Worm (Caenorhabditis elegans) whole organism, L3 larva: ENCODE data around the gene F18E3.10.
A peak's percentile ranks its signal among the peaks of the same experiment; 100 is the strongest.

Experiments
- ZK546.5 ChIP-seq: sonication (generic microtip); optimal IDR thresholded peaks from 2 replicates; lab custom pipeline; 2017; ENCODE audit warnings: missing biosample characterization, missing genetic modification characterization
- ama-1 ChIP-seq: fragments of 150-350 bp; optimal IDR thresholded peaks from 2 replicates; lab custom pipeline; 2018
- ceh-16 ChIP-seq: sonication (generic microtip); optimal IDR thresholded peaks from 2 replicates; lab custom pipeline; 2017; ENCODE audit warnings: missing biosample characterization, missing genetic modification characterization
- ceh-28 ChIP-seq: fragments of 150-350 bp; optimal IDR thresholded peaks from 2 replicates; lab custom pipeline; 2014; ENCODE audit warnings: missing biosample characterization, missing genetic modification reagents, missing genetic modification characterization
- ceh-82 ChIP-seq: fragments of 150-350 bp; optimal IDR thresholded peaks from 2 replicates; lab custom pipeline; 2014; ENCODE audit warnings: missing biosample characterization, missing genetic modification characterization
- ceh-9 ChIP-seq: sonication (generic microtip); optimal IDR thresholded peaks from 2 replicates; lab custom pipeline; 2018; ENCODE audit warnings: missing biosample characterization, missing genetic modification characterization
- daf-12 ChIP-seq: fragments of 150-350 bp; optimal IDR thresholded peaks from 2 replicates; lab custom pipeline; 2014; ENCODE audit warnings: missing biosample characterization, missing genetic modification reagents, missing genetic modification characterization
- egl-27 ChIP-seq: sonication (generic microtip); optimal IDR thresholded peaks from 4 replicates; lab custom pipeline; 2017; ENCODE audit warnings: missing biosample characterization, missing genetic modification reagents, missing genetic modification characterization
- egl-5 ChIP-seq: fragments of 150-350 bp; optimal IDR thresholded peaks from 2 replicates; lab custom pipeline; 2017; ENCODE audit warnings: missing biosample characterization, missing genetic modification reagents, missing genetic modification characterization, inconsistent platforms
- elt-1 ChIP-seq: fragments of 150-350 bp; optimal IDR thresholded peaks from 2 replicates; lab custom pipeline; 2014; ENCODE audit warnings: missing biosample characterization, missing genetic modification characterization
- elt-2 ChIP-seq: sonication (generic microtip); optimal IDR thresholded peaks from 2 replicates; lab custom pipeline; 2016; ENCODE audit warnings: missing genetic modification reagents, mild to moderate bottlenecking, missing genetic modification characterization, missing compliant biosample characterization
- elt-3 ChIP-seq, 3 experiments: fragments of 150-350 bp in 1 of 3; sonication (generic microtip) in 2 of 3; optimal IDR thresholded peaks; 2 replicates in 2 of 3; 4 replicates in 1 of 3; lab custom pipeline; 2014 to 2017; ENCODE audit warnings: missing biosample characterization in 3 of 3, missing genetic modification characterization in 3 of 3
- eor-1 ChIP-seq, 2 experiments: fragments of 150-350 bp; optimal IDR thresholded peaks; 2 replicates each; lab custom pipeline; 2014 to 2018; ENCODE audit warnings: missing biosample characterization in 2 of 2, missing genetic modification characterization in 2 of 2
- fkh-10 ChIP-seq: sonication (generic microtip); optimal IDR thresholded peaks from 2 replicates; lab custom pipeline; 2017; ENCODE audit warnings: missing biosample characterization, missing genetic modification reagents, missing genetic modification characterization
- fkh-2 ChIP-seq: fragments of 150-350 bp; optimal IDR thresholded peaks from 2 replicates; lab custom pipeline; 2014; ENCODE audit warnings: missing biosample characterization, missing genetic modification reagents, missing genetic modification characterization
- fos-1 ChIP-seq: fragments of 150-350 bp; optimal IDR thresholded peaks from 2 replicates; lab custom pipeline; 2014; ENCODE audit warnings: missing biosample characterization, missing genetic modification characterization
- hmg-11 ChIP-seq: sonication (generic microtip); optimal IDR thresholded peaks from 2 replicates; lab custom pipeline; 2016; ENCODE audit warnings: missing genetic modification characterization, missing compliant biosample characterization
- jun-1 ChIP-seq: fragments of 150-350 bp; optimal IDR thresholded peaks from 2 replicates; lab custom pipeline; 2014; ENCODE audit warnings: missing biosample characterization, missing genetic modification reagents, missing genetic modification characterization
- lin-15B ChIP-seq: fragments of 150-350 bp; optimal IDR thresholded peaks from 2 replicates; lab custom pipeline; 2014; ENCODE audit warnings: missing biosample characterization, missing genetic modification characterization
- lin-39 ChIP-seq: fragments of 150-350 bp; optimal IDR thresholded peaks from 2 replicates; lab custom pipeline; 2018; ENCODE audit warnings: missing biosample characterization, missing genetic modification reagents, missing genetic modification characterization
- lsy-12 ChIP-seq: sonication (generic microtip); optimal IDR thresholded peaks from 2 replicates; lab custom pipeline; 2016; ENCODE audit warnings: mild to moderate bottlenecking, missing genetic modification characterization, missing compliant biosample characterization
- mdl-1 ChIP-seq: fragments of 150-350 bp; optimal IDR thresholded peaks from 2 replicates; lab custom pipeline; 2014; ENCODE audit warnings: missing biosample characterization, missing genetic modification characterization
- nhr-11 ChIP-seq: fragments of 150-350 bp; optimal IDR thresholded peaks from 2 replicates; lab custom pipeline; 2014; ENCODE audit warnings: missing biosample characterization, missing genetic modification characterization
- nhr-12 ChIP-seq: fragments of 150-350 bp; optimal IDR thresholded peaks from 2 replicates; lab custom pipeline; 2014; ENCODE audit warnings: missing biosample characterization, missing genetic modification characterization
- nhr-23 ChIP-seq: fragments of 150-350 bp; optimal IDR thresholded peaks from 2 replicates; lab custom pipeline; 2014; ENCODE audit warnings: missing biosample characterization, missing genetic modification reagents, missing genetic modification characterization
- nhr-25 ChIP-seq: sonication (generic microtip); optimal IDR thresholded peaks from 2 replicates; lab custom pipeline; 2017; ENCODE audit warnings: missing biosample characterization, missing genetic modification characterization
- nhr-28 ChIP-seq: fragments of 150-350 bp; optimal IDR thresholded peaks from 2 replicates; lab custom pipeline; 2014; ENCODE audit warnings: missing biosample characterization, missing genetic modification characterization
- nhr-43 ChIP-seq: sonication (generic microtip); optimal IDR thresholded peaks from 2 replicates; lab custom pipeline; 2016; ENCODE audit warnings: mild to moderate bottlenecking, missing genetic modification characterization, missing compliant biosample characterization; ENCODE audit not compliant: poor library complexity, severe bottlenecking
- nhr-67 ChIP-seq: fragments of 150-350 bp; optimal IDR thresholded peaks from 2 replicates; lab custom pipeline; 2014; ENCODE audit warnings: missing biosample characterization, missing genetic modification characterization
- nhr-76 ChIP-seq: fragments of 150-350 bp; sonication (generic microtip); optimal IDR thresholded peaks from 5 replicates; lab custom pipeline; 2014; ENCODE audit warnings: missing biosample characterization, missing genetic modification characterization
- pqm-1 ChIP-seq: fragments of 150-350 bp; optimal IDR thresholded peaks from 2 replicates; lab custom pipeline; 2017; ENCODE audit warnings: missing biosample characterization, missing genetic modification characterization, inconsistent platforms
- sea-2 ChIP-seq: fragments of 150-350 bp; sonication (generic microtip); optimal IDR thresholded peaks from 4 replicates; lab custom pipeline; 2014; ENCODE audit warnings: missing biosample characterization, missing genetic modification reagents, missing genetic modification characterization
- skn-1 ChIP-seq: fragments of 150-350 bp; optimal IDR thresholded peaks from 2 replicates; lab custom pipeline; 2014; ENCODE audit warnings: missing biosample characterization, missing genetic modification characterization
- tbx-2 ChIP-seq: sonication (generic microtip); optimal IDR thresholded peaks from 2 replicates; lab custom pipeline; 2016; ENCODE audit warnings: mild to moderate bottlenecking, missing genetic modification characterization, missing compliant biosample characterization
- unc-62 ChIP-seq: fragments of 150-350 bp; sonication (generic microtip); optimal IDR thresholded peaks from 4 replicates; lab custom pipeline; 2014; ENCODE audit warnings: missing biosample characterization, missing genetic modification reagents, missing genetic modification characterization
- zag-1 ChIP-seq: fragments of 150-350 bp; optimal IDR thresholded peaks from 2 replicates; lab custom pipeline; 2014; ENCODE audit warnings: missing biosample characterization, missing genetic modification characterization
- ztf-11 ChIP-seq: fragments of 150-350 bp; optimal IDR thresholded peaks from 2 replicates; lab custom pipeline; 2014; ENCODE audit warnings: missing biosample characterization, missing genetic modification characterization
- ztf-4 ChIP-seq: fragments of 150-350 bp; optimal IDR thresholded peaks from 2 replicates; lab custom pipeline; 2014; ENCODE audit warnings: missing biosample characterization, missing genetic modification characterization

The F18E3.10 gene

ce11 chrV:7428880-7429279 is 4.6 kb upstream of the F18E3.10 start, which contains the start of gene srw-69:
Gene srw-69, minus strand, starts transcription at chrV:7428980.
- TF ChIP-seq egl-5 (tag; lab: Kevin White, UChicago) (no peak), ceh-16 (no peak), hmg-11 (tag; lab: Kevin White, UChicago) (no peak), nhr-76 (tag; lab: Kevin White, UChicago) (no peak), fkh-10 (GFP tag; lab: Kevin White, UChicago) (no peak), elt-3 (tag; optimal IDR thresholded peaks at IDR 0.05; lab: Kevin White, UChicago) (no peak), lin-39 (tag; lab: Kevin White, UChicago) (no peak), lsy-12 (tag; lab: Kevin White, UChicago) (no peak), nhr-67 (tag; lab: Kevin White, UChicago) (no peak), nhr-11 (tag; lab: Kevin White, UChicago) (no peak), nhr-25 (no peak)

DNA sequence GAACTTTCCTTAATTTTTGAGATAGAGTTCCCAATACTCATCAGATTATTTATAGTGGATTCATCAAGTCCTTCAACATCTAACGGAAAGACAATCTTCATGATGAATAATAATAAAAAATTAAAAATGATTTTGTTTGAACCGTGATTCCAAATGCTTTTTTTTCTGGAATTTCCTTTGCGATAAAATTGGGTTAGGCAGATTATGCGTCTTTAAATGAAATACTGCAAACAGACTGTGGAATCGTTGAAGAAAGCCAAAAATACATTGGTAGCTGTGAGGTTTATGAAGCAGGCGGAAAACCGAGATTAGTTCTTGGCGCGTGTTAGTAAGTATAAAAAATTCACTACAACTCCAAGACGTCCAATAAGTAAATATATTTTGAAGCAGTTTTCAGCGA is 2.4 kb upstream of the F18E3.10 start, which contains the start of gene srw-68:
Gene srw-68 (minus strand): TSS at position 101 of the 400 bp plus-strand sequence.
- TF ChIP-seq eor-1 (tag; optimal IDR thresholded peaks at IDR 0.05; lab: Kevin White, UChicago) (no peak), ztf-11 (tag; lab: Kevin White, UChicago) (no peak), nhr-28 (tag; lab: Kevin White, UChicago) (no peak), egl-27 (no peak), mdl-1 (tag; lab: Kevin White, UChicago) (no peak), fkh-2 (no peak), nhr-23 (tag; lab: Kevin White, UChicago) (no peak), ceh-9 (tag; lab: Kevin White, UChicago) (no peak), nhr-67 (tag; lab: Kevin White, UChicago) (no peak), nhr-25 (no peak), zag-1 (no peak), skn-1 (tag; lab: Kevin White, UChicago) (no peak), sea-2 (no peak), fkh-10 (GFP tag; lab: Kevin White, UChicago) (no peak), hmg-11 (tag; lab: Kevin White, UChicago) (no peak), ceh-82 (tag; lab: Kevin White, UChicago) (no peak), tbx-2 (tag; lab: Kevin White, UChicago) (no peak)

DNA sequence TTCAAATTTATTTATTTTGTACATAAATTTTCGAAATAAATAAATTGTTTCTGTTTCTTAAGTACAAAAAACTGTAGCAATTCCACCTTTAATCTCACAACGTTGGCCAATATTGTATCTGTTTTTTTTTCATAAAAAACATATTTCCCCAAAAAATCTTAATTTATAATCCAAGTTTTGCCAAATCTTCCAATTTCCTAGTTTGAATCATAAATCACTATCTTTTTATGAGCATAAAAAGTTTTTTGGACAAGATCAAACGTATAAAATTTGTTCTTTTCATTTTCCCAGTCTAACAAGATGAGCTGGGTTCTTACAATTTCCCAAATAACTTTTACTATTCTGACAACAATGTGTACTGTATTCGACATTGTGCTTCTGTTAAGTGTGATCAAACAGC is 4.1 kb downstream of the F18E3.10 start, which contains the start of gene srxa-4:
Gene srxa-4 (plus strand): TSS at position 301 of the 400 bp plus-strand sequence.
- TF ChIP-seq fos-1 (tag; lab: Kevin White, UChicago) (no peak), fkh-2 (no peak), mdl-1 (tag; lab: Kevin White, UChicago) (no peak), ceh-28 (no peak), pqm-1 (tag; lab: Kevin White, UChicago) (no peak), lin-15B (tag; lab: Kevin White, UChicago) (no peak), ztf-4 (no peak), nhr-12 (no peak), sea-2 (no peak), daf-12 (no peak), jun-1 (tag; lab: Kevin White, UChicago) (no peak), elt-1 (no peak)

DNA sequence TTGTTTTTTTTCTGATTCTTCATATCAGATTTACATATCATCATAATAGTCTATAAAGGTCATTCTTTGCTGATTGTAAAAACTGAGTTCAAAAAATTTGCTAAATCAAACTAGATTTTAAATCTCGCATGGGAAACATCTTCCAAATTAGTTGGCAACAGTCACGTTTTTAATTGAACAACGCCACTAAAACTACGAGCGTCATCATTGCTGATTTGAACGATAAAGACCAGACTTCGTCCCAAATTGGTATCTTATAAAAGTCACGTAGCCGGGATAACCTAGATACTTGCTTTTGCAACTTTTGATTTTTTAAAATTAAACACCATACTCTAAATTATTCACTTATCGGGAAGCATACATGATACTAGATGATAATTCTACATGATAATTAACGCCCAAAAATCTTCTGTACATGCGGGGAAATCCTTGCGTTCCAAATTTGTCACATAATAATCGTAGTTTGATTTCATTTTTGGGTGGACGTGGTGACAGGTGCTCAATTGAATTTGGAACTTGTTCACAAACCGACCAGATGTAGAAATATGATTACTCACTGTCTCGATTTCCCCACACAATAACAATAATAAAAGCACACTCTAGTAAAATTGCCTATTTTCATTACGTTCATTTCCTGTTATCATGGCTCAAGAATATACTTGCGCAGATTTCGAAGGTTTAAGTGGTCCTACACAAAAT is 7.1 kb downstream of the F18E3.10 start, which contains the start of gene srw-67:
Gene srw-67 (plus strand): TSS at position 643 of the 699 bp plus-strand sequence.
- TF ChIP-seq nhr-43 (tag; lab: Kevin White, UChicago) (peak; percentile 62), hmg-11 (tag; lab: Kevin White, UChicago) (no peak)

ce11 chrV:7416569-7416968 is 7.7 kb downstream of the F18E3.10 start:
- TF ChIP-seq zag-1 = no peak
- TF ChIP-seq ZK546.5 (tag; lab: Kevin White, UChicago) = no peak
- no peak for TF ChIP-seq nhr-11 (tag; lab: Kevin White, UChicago)
- TF ChIP-seq ama-1 (lab: Kevin White, UChicago) = peak; percentile 57
- TF ChIP-seq jun-1 (tag; lab: Kevin White, UChicago) = no peak
- TF ChIP-seq nhr-23 (tag; lab: Kevin White, UChicago) = peak; percentile 7
- no peak for TF ChIP-seq elt-1
- TF ChIP-seq unc-62 = no peak
- TF ChIP-seq pqm-1 (tag; lab: Kevin White, UChicago) = no peak
- no peak for TF ChIP-seq egl-5 (tag; lab: Kevin White, UChicago)
- TF ChIP-seq elt-2 = no peak
- TF ChIP-seq nhr-43 (tag; lab: Kevin White, UChicago) = peak; percentile 20
